Fruit fly (Drosophila melanogaster): ENCODE data around the gene CG3808.

Gene CG3808

DNA sequence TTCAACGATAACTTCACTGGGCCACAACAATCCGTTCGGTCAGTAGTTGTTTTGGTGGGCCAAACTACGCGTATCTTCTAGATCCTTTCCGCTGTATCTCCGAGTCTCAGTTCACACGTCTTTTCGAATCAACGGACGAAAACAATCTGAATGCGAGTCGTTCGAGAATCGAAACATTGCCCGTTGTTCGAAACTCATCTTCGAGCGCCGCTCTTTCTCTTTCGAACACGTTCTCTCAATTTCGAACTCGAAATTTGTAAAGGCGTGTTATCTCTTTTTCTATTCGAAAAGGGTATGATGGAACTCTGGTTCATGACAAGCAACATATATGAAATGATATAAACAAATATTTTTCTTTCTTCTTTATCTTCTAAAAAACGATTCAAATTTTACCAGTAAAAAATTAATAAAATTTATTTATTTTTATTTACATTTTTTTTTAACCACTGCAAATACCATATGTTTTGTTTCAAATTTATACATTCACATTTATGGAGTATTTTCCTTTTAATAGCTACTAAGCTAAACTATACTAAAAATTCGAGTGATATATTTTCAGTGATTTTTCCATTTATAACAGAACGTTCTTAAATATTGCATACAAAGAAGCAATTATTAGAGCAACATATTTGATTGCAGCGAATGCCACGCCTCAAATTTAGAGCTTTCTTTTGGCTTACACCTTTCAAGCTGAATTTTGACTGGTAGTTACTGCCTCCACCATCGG lies 45.1 kb upstream of the CG3808 start, which contains the start of gene nkd (continued):
- TF ChIP-seq Sox100B (GFP tag; optimal IDR thresholded peaks at IDR 0.05) (peak; percentile 89), Sox102F (GFP tag; optimal IDR thresholded peaks at IDR 0.05) (peak; percentile 91), danr (GFP tag; IDR thresholded peaks at IDR 0.05) (peak; percentile 23; the same call in 1 of the 2 replicates), trem (tag; optimal IDR thresholded peaks at IDR 0.05) (peak; percentile 78), exex (tag; optimal IDR thresholded peaks at IDR 0.05) (peak; percentile 48), Hr78 (GFP tag; optimal IDR thresholded peaks at IDR 0.05) (peak in 1 of 2 experiments; percentile 76), CG1832 (GFP tag; optimal IDR thresholded peaks at IDR 0.05) (no peak), stc (GFP tag; IDR thresholded peaks at IDR 0.05) (peak; percentile 95), emc (GFP tag; optimal IDR thresholded peaks at IDR 0.05) (no peak), CG8765 (GFP tag; IDR thresholded peaks at IDR 0.05) (peak; percentile 68; the same call in 1 of the 2 replicates), HLHmδ (GFP tag; optimal IDR thresholded peaks at IDR 0.05) (peak; percentile 90), CG30431 (GFP tag; optimal IDR thresholded peaks at IDR 0.05) (peak; percentile 43), CG9215 (GFP tag; IDR thresholded peaks at IDR 0.05) (peak; percentile 73), CG8290 (GFP tag; optimal IDR thresholded peaks at IDR 0.05) (peak; percentile 76), CG8290 (tag; optimal IDR thresholded peaks at IDR 0.05) (peak in 1 of 2 experiments; percentile 78), HmgD (GFP tag; optimal IDR thresholded peaks at IDR 0.05) (peak; percentile 57), nmo (GFP tag; optimal IDR thresholded peaks at IDR 0.05) (peak; percentile 92), salm (tag; optimal IDR thresholded peaks at IDR 0.05) (peak; percentile 76), CG14050 (GFP tag; IDR thresholded peaks at IDR 0.05) (peak; percentile 89), Hsf (GFP tag; optimal IDR thresholded peaks at IDR 0.05) (peak; percentile 83), crol (GFP tag; IDR thresholded peaks at IDR 0.05) (0 out of 2 replicates have a peak, but pooled peaks have one; percentile 36), CG2875 (GFP tag; optimal IDR thresholded peaks at IDR 0.05) (peak; percentile 61), chinmo (GFP tag; IDR thresholded peaks at IDR 0.05; ENCODE audit: partially characterized antibody) (peak; percentile 83; the same call in 3 of the 4 replicates), Deaf1 (tag; optimal IDR thresholded peaks at IDR 0.05) (peak; percentile 68), CG2678 (tag; optimal IDR thresholded peaks at IDR 0.05) (peak; percentile 93), Pdp1 (GFP tag; optimal IDR thresholded peaks at IDR 0.05) (peak; percentile 65 to 81), CG18476 (GFP tag; optimal IDR thresholded peaks at IDR 0.05) (peak; percentile 65), CG31388 (GFP tag; optimal IDR thresholded peaks at IDR 0.05) (peak; percentile 4), CG11695 (GFP tag; IDR thresholded peaks at IDR 0.05) (peak; percentile 96), lbe (GFP tag; optimal IDR thresholded peaks at IDR 0.05) (peak; percentile 75), CG8478 (optimal IDR thresholded peaks at IDR 0.05) (no peak), Elba2 (GFP tag; optimal IDR thresholded peaks at IDR 0.05) (peak; percentile 19), ewg (GFP tag; optimal IDR thresholded peaks at IDR 0.05) (peak; percentile 60), CG11504 (tag; optimal IDR thresholded peaks at IDR 0.05) (peak; percentile 91), wdn (GFP tag; IDR thresholded peaks at IDR 0.05) (peak; percentile 81), CG1024 (GFP tag; IDR thresholded peaks at IDR 0.05) (peak; percentile 86), CG32532 (GFP tag; IDR thresholded peaks at IDR 0.05) (peak; percentile 96), CG3163 (GFP tag; optimal IDR thresholded peaks at IDR 0.05) (peak; percentile 57), Atf6 (GFP tag; IDR thresholded peaks at IDR 0.05) (peak; percentile 85), Antp (GFP tag; optimal IDR thresholded peaks at IDR 0.05) (peak; percentile 66), tna (GFP tag; IDR thresholded peaks at IDR 0.05; ENCODE audit: partially characterized antibody) (no peak; the same call in 1 of the 2 replicates), CG17361 (GFP tag; IDR thresholded peaks at IDR 0.05) (peak; percentile 95), sens (GFP tag) (peak; percentile 94), dmrt11E (tag; optimal IDR thresholded peaks at IDR 0.05) (peak; percentile 91), kni (GFP tag; optimal IDR thresholded peaks at IDR 0.05) (peak; percentile 63), CG7372 (GFP tag; IDR thresholded peaks at IDR 0.05) (peak; percentile 86), CG14965 (GFP tag; optimal IDR thresholded peaks at IDR 0.05; ENCODE audit: borderline replicate concordance) (no peak), Hr39 (optimal IDR thresholded peaks at IDR 0.05) (no peak), CoRest (tag; optimal IDR thresholded peaks at IDR 0.05) (peak; percentile 92), pros (GFP tag; optimal IDR thresholded peaks at IDR 0.05) (peak; percentile 78)
